Worm (Caenorhabditis elegans) whole organism, L2 larva: Measurements from ENCODE around the gene M88.4.

Experiments
- C34F6.9 ChIP-seq: fragments of 150-350 bp; optimal IDR thresholded peaks from 2 replicates; lab custom pipeline; 2014; ENCODE audit warnings: missing biosample characterization, missing genetic modification characterization
- F13H6.1 ChIP-seq: sonication (generic microtip); optimal IDR thresholded peaks from 2 replicates; lab custom pipeline; 2016; ENCODE audit warnings: missing genetic modification characterization, missing compliant biosample characterization
- R02D3.7 ChIP-seq: fragments of 150-350 bp; optimal IDR thresholded peaks from 2 replicates; lab custom pipeline; 2014; ENCODE audit warnings: missing biosample characterization, missing genetic modification characterization
- Y55F3AM.14 ChIP-seq: fragments of 200-800 bp; sonication (Bioruptor generic); optimal IDR thresholded peaks from 2 replicates; lab custom pipeline; 2018; ENCODE audit warnings: mild to moderate bottlenecking, missing genetic modification characterization, missing compliant biosample characterization
- ZK546.5 ChIP-seq: sonication (generic microtip); optimal IDR thresholded peaks from 2 replicates; lab custom pipeline; 2017; ENCODE audit warnings: missing biosample characterization, missing genetic modification characterization
- aly-2 ChIP-seq: fragments of 150-350 bp; optimal IDR thresholded peaks from 2 replicates; lab custom pipeline; 2014; ENCODE audit warnings: missing biosample characterization, missing genetic modification characterization
- blmp-1 ChIP-seq: sonication (generic microtip); optimal IDR thresholded peaks from 2 replicates; lab custom pipeline; 2017; ENCODE audit warnings: missing genetic modification characterization, mild to moderate bottlenecking, missing compliant biosample characterization, antibody characterized with exemption, moderate library complexity; ENCODE audit not compliant: insufficient read depth
- ceh-16 ChIP-seq: fragments of 150-350 bp; optimal IDR thresholded peaks from 2 replicates; lab custom pipeline; 2014; ENCODE audit warnings: missing biosample characterization, missing genetic modification characterization
- ceh-82 ChIP-seq: fragments of 150-350 bp; optimal IDR thresholded peaks from 2 replicates; lab custom pipeline; 2014; ENCODE audit warnings: missing biosample characterization, missing genetic modification characterization
- crh-2 ChIP-seq: sonication (generic microtip); optimal IDR thresholded peaks from 2 replicates; lab custom pipeline; 2017; ENCODE audit warnings: missing biosample characterization, missing genetic modification characterization
- dmd-4 ChIP-seq: sonication (generic microtip); optimal IDR thresholded peaks from 2 replicates; lab custom pipeline; 2017; ENCODE audit warnings: missing biosample characterization, missing genetic modification characterization
- egl-27 ChIP-seq: sonication (generic microtip); optimal IDR thresholded peaks from 3 replicates; lab custom pipeline; 2017; ENCODE audit warnings: missing biosample characterization, missing genetic modification reagents, missing genetic modification characterization
- elt-1 ChIP-seq: fragments of 150-350 bp; optimal IDR thresholded peaks from 2 replicates; lab custom pipeline; 2014; ENCODE audit warnings: missing biosample characterization, missing genetic modification characterization
- elt-3 ChIP-seq: sonication (generic microtip); optimal IDR thresholded peaks from 2 replicates; lab custom pipeline; 2017; ENCODE audit warnings: missing biosample characterization, missing genetic modification characterization
- fos-1 ChIP-seq: fragments of 150-350 bp; optimal IDR thresholded peaks from 2 replicates; lab custom pipeline; 2014; ENCODE audit warnings: missing biosample characterization, missing genetic modification characterization
- lin-11 ChIP-seq: fragments of 150-350 bp; sonication (generic microtip); optimal IDR thresholded peaks from 2 replicates; lab custom pipeline; 2014; ENCODE audit warnings: missing biosample characterization, missing genetic modification characterization, inconsistent platforms, mixed read lengths
- lin-13 ChIP-seq: fragments of 150-350 bp; optimal IDR thresholded peaks from 2 replicates; lab custom pipeline; 2014; ENCODE audit warnings: missing biosample characterization, missing genetic modification reagents, missing genetic modification characterization
- lin-39 ChIP-seq: fragments of 150-350 bp; optimal IDR thresholded peaks from 2 replicates; lab custom pipeline; 2014; ENCODE audit warnings: missing biosample characterization, missing genetic modification reagents, missing genetic modification characterization
- lsy-2 ChIP-seq, 2 experiments: fragments of 150-350 bp in 1 of 2; sonication (generic microtip) in 1 of 2; optimal IDR thresholded peaks; 2 replicates each; lab custom pipeline; 2014 to 2017; ENCODE audit warnings: missing biosample characterization in 2 of 2, missing genetic modification characterization in 2 of 2
- mab-5 ChIP-seq: fragments of 150-350 bp; optimal IDR thresholded peaks from 2 replicates; lab custom pipeline; 2014; ENCODE audit warnings: missing biosample characterization, missing genetic modification characterization
- mbf-1 ChIP-seq: sonication (generic microtip); optimal IDR thresholded peaks from 2 replicates; lab custom pipeline; 2017; ENCODE audit warnings: missing biosample characterization, missing genetic modification characterization
- nhr-10 ChIP-seq: sonication (generic microtip); optimal IDR thresholded peaks from 2 replicates; lab custom pipeline; 2017; ENCODE audit warnings: missing biosample characterization, missing genetic modification characterization
- nhr-11 ChIP-seq: fragments of 150-350 bp; optimal IDR thresholded peaks from 2 replicates; lab custom pipeline; 2014; ENCODE audit warnings: missing biosample characterization, missing genetic modification characterization
- nhr-12 ChIP-seq: fragments of 150-350 bp; optimal IDR thresholded peaks from 2 replicates; lab custom pipeline; 2014; ENCODE audit warnings: missing biosample characterization, missing genetic modification characterization
- nhr-129 ChIP-seq: fragments of 150-350 bp; optimal IDR thresholded peaks from 2 replicates; lab custom pipeline; 2014; ENCODE audit warnings: missing biosample characterization, missing genetic modification characterization
- nhr-21 ChIP-seq: fragments of 150-350 bp; optimal IDR thresholded peaks from 2 replicates; lab custom pipeline; 2014; ENCODE audit warnings: missing biosample characterization, missing genetic modification characterization
- nhr-23 ChIP-seq: fragments of 150-350 bp; optimal IDR thresholded peaks from 2 replicates; lab custom pipeline; 2014; ENCODE audit warnings: missing biosample characterization, missing genetic modification reagents, missing genetic modification characterization
- nhr-237 ChIP-seq: fragments of 150-350 bp; optimal IDR thresholded peaks from 2 replicates; lab custom pipeline; 2014; ENCODE audit warnings: missing biosample characterization, missing genetic modification characterization
- nhr-25 ChIP-seq: fragments of 150-350 bp; sonication (generic microtip); optimal IDR thresholded peaks from 3 replicates; lab custom pipeline; 2014; ENCODE audit warnings: missing biosample characterization, missing genetic modification characterization
- nhr-6 ChIP-seq: fragments of 150-350 bp; optimal IDR thresholded peaks from 2 replicates; lab custom pipeline; 2014; ENCODE audit warnings: missing biosample characterization, missing genetic modification characterization
- nhr-77 ChIP-seq: fragments of 150-350 bp; optimal IDR thresholded peaks from 2 replicates; lab custom pipeline; 2014; ENCODE audit warnings: missing biosample characterization, missing genetic modification characterization
- peb-1 ChIP-seq: fragments of 150-350 bp; optimal IDR thresholded peaks from 2 replicates; lab custom pipeline; 2014; ENCODE audit warnings: missing biosample characterization, missing genetic modification characterization
- sem-4 ChIP-seq: fragments of 150-350 bp; optimal IDR thresholded peaks from 2 replicates; lab custom pipeline; 2014; ENCODE audit warnings: missing biosample characterization, missing genetic modification reagents, missing genetic modification characterization
- skn-1 ChIP-seq: sonication (generic microtip); optimal IDR thresholded peaks from 2 replicates; lab custom pipeline; 2017; ENCODE audit warnings: missing biosample characterization, missing genetic modification characterization
- sma-3 ChIP-seq: sonication (generic microtip); optimal IDR thresholded peaks from 2 replicates; lab custom pipeline; 2016; ENCODE audit warnings: missing genetic modification reagents, missing genetic modification characterization, missing compliant biosample characterization
- sma-9 ChIP-seq, 2 experiments: fragments of 150-350 bp in 1 of 2; sonication (generic microtip) in 1 of 2; optimal IDR thresholded peaks; 2 replicates each; lab custom pipeline; 2014 to 2016; ENCODE audit warnings: missing genetic modification characterization in 2 of 2, mild to moderate bottlenecking in 1 of 2, missing biosample characterization in 1 of 2, missing compliant biosample characterization in 1 of 2, missing genetic modification reagents in 1 of 2, moderate library complexity in 1 of 2
- snpc-4 ChIP-seq: fragments of 150-350 bp; optimal IDR thresholded peaks from 2 replicates; lab custom pipeline; 2014; ENCODE audit warnings: missing biosample characterization, missing genetic modification characterization
- unc-39 ChIP-seq: fragments of 150-350 bp; optimal IDR thresholded peaks from 2 replicates; lab custom pipeline; 2014; ENCODE audit warnings: missing biosample characterization, missing genetic modification characterization
- unc-55 ChIP-seq: fragments of 150-350 bp; sonication (generic microtip); optimal IDR thresholded peaks from 3 replicates; lab custom pipeline; 2014; ENCODE audit warnings: missing biosample characterization, missing genetic modification reagents, missing genetic modification characterization
- unc-62 ChIP-seq: fragments of 150-350 bp; optimal IDR thresholded peaks from 2 replicates; lab custom pipeline; 2014; ENCODE audit warnings: missing biosample characterization, missing genetic modification reagents, missing genetic modification characterization
- ztf-1 ChIP-seq: fragments of 200-800 bp; sonication (Bioruptor generic); conservative IDR thresholded peaks from 2 replicates; pipeline ENCODE4 v1.3.6; 2022; ENCODE audit warnings: missing genetic modification characterization, missing compliant biosample characterization
- ztf-11 ChIP-seq: sonication (generic microtip); optimal IDR thresholded peaks from 2 replicates; lab custom pipeline; 2017; ENCODE audit warnings: missing biosample characterization, missing genetic modification characterization
- ztf-4 ChIP-seq: fragments of 150-350 bp; optimal IDR thresholded peaks from 2 replicates; lab custom pipeline; 2014; ENCODE audit warnings: missing biosample characterization, missing genetic modification characterization

Gene M88.4

ce11 chrIII:4562070-4562788 is 13.4 kb downstream of the M88.4 start, which contains the start of gene pan-1:
Gene pan-1, plus strand, starts transcription at chrIII:4562738.
- TF ChIP-seq lin-11 (tag; lab: Kevin White, UChicago), result peak; percentile 16
- no peak for TF ChIP-seq dmd-4 (tag; lab: Kevin White, UChicago)
- TF ChIP-seq sem-4 (tag; lab: Kevin White, UChicago), result peak; percentile 7
- TF ChIP-seq ZK546.5 (tag; lab: Kevin White, UChicago), result no peak
- peak; percentile 59 for TF ChIP-seq sma-9 (GFP tag; optimal IDR thresholded peaks at IDR 0.05; lab: Kevin White, UChicago)
- no peak for TF ChIP-seq sma-9 (tag; optimal IDR thresholded peaks at IDR 0.05; lab: Kevin White, UChicago)
- TF ChIP-seq mab-5 (tag; lab: Kevin White, UChicago), result peak; percentile 16
- TF ChIP-seq sma-3 (GFP tag; lab: Kevin White, UChicago), result peak; percentile 27
- TF ChIP-seq nhr-129 (tag; lab: Kevin White, UChicago), result peak; percentile 20
- peak; percentile 34 for TF ChIP-seq lin-13 (GFP tag; lab: Kevin White, UChicago)
- peak; percentile 15 for TF ChIP-seq Y55F3AM.14 (GFP tag; lab: Kevin White, UChicago)
- TF ChIP-seq ceh-82, result no peak
- TF ChIP-seq ztf-11 (tag; lab: Kevin White, UChicago), result no peak
- no peak for TF ChIP-seq snpc-4 (tag; lab: Kevin White, UChicago)
- TF ChIP-seq nhr-25 (tag; lab: Kevin White, UChicago), result peak; percentile 14
- no peak for TF ChIP-seq ztf-1 (GFP tag; lab: Robert Waterston, UW)
- no peak for TF ChIP-seq aly-2 (tag; lab: Kevin White, UChicago)
- no peak for TF ChIP-seq skn-1 (tag; lab: Kevin White, UChicago)
- TF ChIP-seq egl-27 (tag; lab: Kevin White, UChicago), result peak; percentile 47
- TF ChIP-seq unc-39 (tag; lab: Kevin White, UChicago), result no peak
- TF ChIP-seq crh-2, result peak; percentile 20
- peak; percentile 68 for TF ChIP-seq fos-1 (tag; lab: Kevin White, UChicago)
- peak; percentile 69 for TF ChIP-seq C34F6.9
- peak; percentile 28 for TF ChIP-seq nhr-21 (tag; lab: Kevin White, UChicago)
- peak in 1 of 2 experiments; percentile 65 for TF ChIP-seq lsy-2 (tag; optimal IDR thresholded peaks at IDR 0.05; lab: Kevin White, UChicago)
- TF ChIP-seq elt-1 (tag; lab: Kevin White, UChicago), result no peak
- peak; percentile 75 for TF ChIP-seq unc-55
- peak; percentile 44 for TF ChIP-seq F13H6.1 (tag; lab: Kevin White, UChicago)
- TF ChIP-seq nhr-12, result no peak
- no peak for TF ChIP-seq nhr-11

ce11 chrIII:4568030-4568429 is 19.2 kb downstream of the M88.4 start, which contains the start of gene mlcd-1:
Gene mlcd-1, minus strand, starts transcription at chrIII:4568130.
- no peak for TF ChIP-seq nhr-12
- TF ChIP-seq ceh-82, result no peak
- TF ChIP-seq mbf-1 (tag; lab: Kevin White, UChicago), result no peak
- TF ChIP-seq nhr-11, result no peak
- no peak for TF ChIP-seq ceh-16 (tag; lab: Kevin White, UChicago)
- no peak for TF ChIP-seq Y55F3AM.14 (GFP tag; lab: Kevin White, UChicago)
- no peak for TF ChIP-seq nhr-10 (tag; lab: Kevin White, UChicago)
- TF ChIP-seq snpc-4 (tag; lab: Kevin White, UChicago), result no peak
- no peak for TF ChIP-seq lin-13 (GFP tag; lab: Kevin White, UChicago)
- no peak for TF ChIP-seq R02D3.7 (tag; lab: Kevin White, UChicago)
- no peak for TF ChIP-seq egl-27 (tag; lab: Kevin White, UChicago)
- no peak for TF ChIP-seq nhr-237 (tag; lab: Kevin White, UChicago)

- TF ChIP-seq snpc-4 (tag; lab: Kevin White, UChicago) (no peak), lin-39 (no peak), nhr-77 (tag; lab: Kevin White, UChicago) (no peak), ztf-11 (tag; lab: Kevin White, UChicago) (no peak), mbf-1 (tag; lab: Kevin White, UChicago) (no peak), nhr-23 (no peak), sma-3 (GFP tag; lab: Kevin White, UChicago) (peak; percentile 78), nhr-129 (tag; lab: Kevin White, UChicago) (peak; percentile 42), nhr-21 (tag; lab: Kevin White, UChicago) (peak; percentile 15), nhr-25 (tag; lab: Kevin White, UChicago) (peak; percentile 56), ZK546.5 (tag; lab: Kevin White, UChicago) (no peak), Y55F3AM.14 (GFP tag; lab: Kevin White, UChicago) (peak; percentile 75), unc-39 (tag; lab: Kevin White, UChicago) (no peak), ztf-1 (GFP tag; lab: Robert Waterston, UW) (no peak), sem-4 (tag; lab: Kevin White, UChicago) (peak; percentile 39), nhr-12 (no peak), mab-5 (tag; lab: Kevin White, UChicago) (peak; percentile 64), ceh-82 (no peak), F13H6.1 (tag; lab: Kevin White, UChicago) (peak; percentile 81), peb-1 (tag; lab: Kevin White, UChicago) (no peak), fos-1 (tag; lab: Kevin White, UChicago) (peak; percentile 33), lsy-2 (tag; optimal IDR thresholded peaks at IDR 0.05; lab: Kevin White, UChicago) (peak; percentile 36 to 77), R02D3.7 (tag; lab: Kevin White, UChicago) (no peak), blmp-1 (tag; lab: Kevin White, UChicago) (no peak), unc-55 (peak; percentile 83), elt-3 (no peak), dmd-4 (tag; lab: Kevin White, UChicago) (no peak), C34F6.9 (peak; percentile 78), ztf-4 (peak; percentile 32), nhr-6 (no peak), unc-62 (GFP tag; lab: Kevin White, UChicago) (no peak), egl-27 (tag; lab: Kevin White, UChicago) (no peak), sma-9 (GFP tag; optimal IDR thresholded peaks at IDR 0.05; lab: Kevin White, UChicago) (peak; percentile 71), sma-9 (tag; optimal IDR thresholded peaks at IDR 0.05; lab: Kevin White, UChicago) (no peak)
Measured at ce11 chrIII:4568455-4568854, 19.6 kb downstream of the M88.4 start, which contains the start of gene idhg-1. Gene idhg-1, plus strand, starts transcription at chrIII:4568797.
